Worm (Caenorhabditis elegans) whole organism, mixed stage, embryonic: ENCODE data around the gene aex-4.

Experiments used
- blmp-1 ChIP-seq: fragments of 150-350 bp; optimal IDR thresholded peaks from 2 replicates; lab custom pipeline; 2014; ENCODE audit warnings: missing biosample characterization, missing genetic modification characterization
- drap-1 ChIP-seq: fragments of 200-800 bp; sonication (Bioruptor generic); optimal IDR thresholded peaks from 3 replicates; lab custom pipeline; 2018; ENCODE audit warnings: mild to moderate bottlenecking, missing genetic modification characterization, missing compliant biosample characterization
- elt-1 ChIP-seq: sonication (generic microtip); optimal IDR thresholded peaks from 2 replicates; lab custom pipeline; 2017; ENCODE audit warnings: missing genetic modification characterization, mild to moderate bottlenecking, missing compliant biosample characterization, antibody characterized with exemption, moderate library complexity, borderline replicate concordance; ENCODE audit not compliant: insufficient read depth
- ham-2 ChIP-seq: fragments of 200-800 bp; sonication (Bioruptor generic); optimal IDR thresholded peaks from 2 replicates; lab custom pipeline; 2018; ENCODE audit warnings: mild to moderate bottlenecking, missing genetic modification characterization, missing compliant biosample characterization
- lin-13 ChIP-seq: fragments of 150-350 bp; optimal IDR thresholded peaks from 2 replicates; lab custom pipeline; 2014; ENCODE audit warnings: missing biosample characterization, missing genetic modification characterization
- lsy-2 ChIP-seq: fragments of 150-350 bp; optimal IDR thresholded peaks from 2 replicates; lab custom pipeline; 2014; ENCODE audit warnings: missing biosample characterization, missing genetic modification characterization
- mab-5 ChIP-seq: fragments of 150-350 bp; optimal IDR thresholded peaks from 2 replicates; lab custom pipeline; 2014; ENCODE audit warnings: missing biosample characterization, missing genetic modification characterization
- mep-1 ChIP-seq: fragments of 150-350 bp; optimal IDR thresholded peaks from 2 replicates; lab custom pipeline; 2017; ENCODE audit warnings: missing biosample characterization, missing genetic modification reagents, missing genetic modification characterization, inconsistent platforms
- mls-2 ChIP-seq: sonication (generic microtip); optimal IDR thresholded peaks from 2 replicates; lab custom pipeline; 2016; ENCODE audit warnings: mild to moderate bottlenecking, missing genetic modification characterization, moderate library complexity, missing compliant biosample characterization
- nhr-237 ChIP-seq: fragments of 150-350 bp; optimal IDR thresholded peaks from 2 replicates; lab custom pipeline; 2014; ENCODE audit warnings: missing biosample characterization, missing genetic modification characterization
- snpc-4 ChIP-seq: fragments of 150-350 bp; optimal IDR thresholded peaks from 2 replicates; lab custom pipeline; 2014; ENCODE audit warnings: missing biosample characterization, missing genetic modification characterization
- unc-39 ChIP-seq: fragments of 150-350 bp; optimal IDR thresholded peaks from 2 replicates; lab custom pipeline; 2014; ENCODE audit warnings: missing biosample characterization, missing genetic modification characterization
- unc-62 ChIP-seq: fragments of 150-350 bp; optimal IDR thresholded peaks from 2 replicates; lab custom pipeline; 2014; ENCODE audit warnings: missing biosample characterization, missing genetic modification reagents, missing genetic modification characterization

ce11 chrX:3680544-3681214 lies 48.4 kb upstream of the aex-4 start, which contains the start of gene tsp-17:
- no peak for TF ChIP-seq drap-1 (GFP tag; lab: Kevin White, UChicago)
- no peak for TF ChIP-seq snpc-4
- TF ChIP-seq unc-39 (tag; lab: Kevin White, UChicago): no peak
- TF ChIP-seq mls-2 (tag; lab: Kevin White, UChicago): no peak
- TF ChIP-seq blmp-1 (tag; lab: Kevin White, UChicago): no peak
- TF ChIP-seq lsy-2: no peak
- TF ChIP-seq ham-2 (GFP tag; lab: Kevin White, UChicago): no peak
- TF ChIP-seq mep-1 (tag; lab: Kevin White, UChicago): no peak
- no peak for TF ChIP-seq elt-1 (tag; lab: Kevin White, UChicago)
- no peak for TF ChIP-seq unc-62 (GFP tag; lab: Kevin White, UChicago)
- TF ChIP-seq lin-13: no peak
- TF ChIP-seq nhr-237 (tag; lab: Kevin White, UChicago): no peak
- no peak for TF ChIP-seq mab-5 (tag; lab: Kevin White, UChicago)
